Worm (Caenorhabditis elegans) whole organism, young adult: ENCODE results near the gene Y60A3A.16.

ENCODE experiments used
- B0019.2 ChIP-seq: fragments of 200-800 bp; sonication (Bioruptor generic); conservative IDR thresholded peaks from 2 replicates; pipeline ENCODE4 v1.3.6; 2022; ENCODE audit warnings: missing genetic modification reagents, missing genetic modification characterization, missing compliant biosample characterization
- C17E4.6 ChIP-seq: fragments of 200-800 bp; sonication (Bioruptor generic); IDR thresholded peaks from 2 replicates; pipeline ENCODE4 v1.3.6; 2022; ENCODE audit warnings: missing genetic modification reagents, missing genetic modification characterization, missing compliant biosample characterization
- T26A5.8 ChIP-seq: sonication (generic microtip); optimal IDR thresholded peaks from 2 replicates; lab custom pipeline; 2016; ENCODE audit warnings: missing genetic modification characterization, missing compliant biosample characterization
- aptf-3 ChIP-seq: fragments of 200-800 bp; sonication (Bioruptor generic); IDR thresholded peaks from 2 replicates; pipeline ENCODE4 v1.3.6; 2022; ENCODE audit warnings: missing genetic modification characterization, missing compliant biosample characterization
- attf-6 ChIP-seq: fragments of 200-800 bp; sonication (Bioruptor generic); IDR thresholded peaks from 2 replicates; pipeline ENCODE4 v1.3.6; 2022; ENCODE audit warnings: missing genetic modification reagents, missing genetic modification characterization, missing compliant biosample characterization
- gei-17 ChIP-seq: fragments of 200-800 bp; sonication (Bioruptor generic); optimal IDR thresholded peaks from 2 replicates; lab custom pipeline; 2018; ENCODE audit warnings: mild to moderate bottlenecking, missing genetic modification characterization, missing compliant biosample characterization
- lin-54 ChIP-seq: fragments of 200-800 bp; sonication (Bioruptor generic); optimal IDR thresholded peaks from 2 replicates; lab custom pipeline; 2018; ENCODE audit warnings: mild to moderate bottlenecking, missing genetic modification characterization, missing compliant biosample characterization
- nfya-2 ChIP-seq: fragments of 200-800 bp; sonication (Bioruptor generic); IDR thresholded peaks from 2 replicates; pipeline ENCODE4 v1.3.6; 2022; ENCODE audit warnings: missing genetic modification reagents, missing genetic modification characterization, missing compliant biosample characterization
- sea-2 ChIP-seq: fragments of 200-800 bp; sonication (Bioruptor generic); IDR thresholded peaks from 2 replicates; pipeline ENCODE4 v1.3.6; 2022; ENCODE audit warnings: missing genetic modification characterization, missing compliant biosample characterization

ce11 chrV:19958744-19959143 lies 36.2 kb upstream of the Y60A3A.16 start, which contains the start of gene srh-172:
- no peak for TF ChIP-seq B0019.2 (GFP tag; lab: Robert Waterston, UW)
- no peak for TF ChIP-seq C17E4.6 (GFP tag; lab: Robert Waterston, UW)
- no peak for TF ChIP-seq lin-54 (GFP tag; lab: Kevin White, UChicago)
- TF ChIP-seq attf-6 (GFP tag; lab: Robert Waterston, UW) = no peak
- TF ChIP-seq sea-2 (GFP tag; lab: Robert Waterston, UW) = no peak
- TF ChIP-seq T26A5.8 (tag; lab: Kevin White, UChicago) = no peak
- TF ChIP-seq nfya-2 = no peak
- TF ChIP-seq gei-17 (GFP tag; lab: Kevin White, UChicago) = no peak
- TF ChIP-seq aptf-3 (GFP tag; lab: Robert Waterston, UW) = no peak
